Fruit fly (Drosophila melanogaster) whole organism, wandering third instar larva: Measurements from ENCODE around the gene CG42682.
"Not testable (repeated sequence)": the region's sequence is repeated elsewhere in the genome, so short reads cannot be mapped to it uniquely, and the experiment has no call there.

Experiments used
- Abd-B ChIP-seq: fragments of >200 bp; optimal IDR thresholded peaks from 2 replicates; lab custom pipeline; 2017; ENCODE audit warnings: missing biosample characterization, missing genetic modification characterization
- CG32264 ChIP-seq: fragments of 200-800 bp; sonication (Bioruptor generic); optimal IDR thresholded peaks from 2 replicates; lab custom pipeline; 2016; ENCODE audit warnings: missing biosample characterization, missing genetic modification characterization
- CG9705 ChIP-seq: fragments of 200-800 bp; sonication (Bioruptor generic); optimal IDR thresholded peaks from 2 replicates; lab custom pipeline; 2018; ENCODE audit warnings: missing biosample characterization, mild to moderate bottlenecking, missing genetic modification characterization
- CrebA ChIP-seq: fragments of 200-800 bp; sonication (Bioruptor generic); optimal IDR thresholded peaks from 2 replicates; lab custom pipeline; 2016; ENCODE audit warnings: missing biosample characterization, mild to moderate bottlenecking, missing genetic modification characterization, borderline replicate concordance
- Dif ChIP-seq: fragments of 200-275, 200-300 bp; sonication (Bioruptor generic); optimal IDR thresholded peaks from 2 replicates; lab custom pipeline; 2018; ENCODE audit warnings: missing biosample characterization, missing genetic modification characterization; ENCODE audit not compliant: partially characterized antibody
- GATAd ChIP-seq: sonication (Bioruptor generic); optimal IDR thresholded peaks from 2 replicates; lab custom pipeline; 2016; ENCODE audit warnings: missing biosample characterization, missing genetic modification characterization
- HLH106 ChIP-seq: fragments of 200-800 bp; optimal IDR thresholded peaks from 3 replicates; lab custom pipeline; 2019; ENCODE audit warnings: missing biosample characterization, mild to moderate bottlenecking, missing genetic modification characterization, moderate library complexity
- Hnf4 ChIP-seq: fragments of 200-800 bp; sonication (Bioruptor generic); optimal IDR thresholded peaks from 2 replicates; lab custom pipeline; 2016; ENCODE audit warnings: missing biosample characterization, mild to moderate bottlenecking, missing genetic modification characterization
- Hr83 ChIP-seq: fragments of 200-300 bp; sonication (Bioruptor generic); optimal IDR thresholded peaks from 2 replicates; lab custom pipeline; 2016; ENCODE audit warnings: missing biosample characterization, mild to moderate bottlenecking, missing genetic modification characterization, moderate library complexity; ENCODE audit not compliant: poor library complexity, severe bottlenecking
- Jra ChIP-seq: sonication (Bioruptor generic); optimal IDR thresholded peaks from 2 replicates; lab custom pipeline; 2016; ENCODE audit warnings: missing biosample characterization, missing genetic modification characterization
- Mio ChIP-seq: sonication (Bioruptor generic); optimal IDR thresholded peaks from 2 replicates; lab custom pipeline; 2016; ENCODE audit warnings: missing biosample characterization, missing genetic modification characterization
- Myc ChIP-seq: fragments of >200 bp; optimal IDR thresholded peaks from 2 replicates; lab custom pipeline; 2017
- N ChIP-seq: fragments of >200 bp; optimal IDR thresholded peaks from 2 replicates; lab custom pipeline; 2018; ENCODE audit warnings: missing biosample characterization, missing external identifiers, missing genetic modification characterization
- OdsH ChIP-seq: fragments of 200-800 bp; sonication (Bioruptor generic); optimal IDR thresholded peaks from 2 replicates; lab custom pipeline; 2016; ENCODE audit warnings: missing biosample characterization, mild to moderate bottlenecking, missing genetic modification characterization
- Sp1 ChIP-seq: fragments of 200-800 bp; sonication (Bioruptor generic); optimal IDR thresholded peaks from 3 replicates; lab custom pipeline; 2019; ENCODE audit warnings: missing biosample characterization, mild to moderate bottlenecking, missing genetic modification characterization, moderate library complexity
- br ChIP-seq: fragments of 200-800 bp; sonication (Bioruptor generic); optimal IDR thresholded peaks from 2 replicates; lab custom pipeline; 2016; ENCODE audit warnings: missing biosample characterization, missing genetic modification characterization
- brk ChIP-seq: fragments of 200-800 bp; sonication (Bioruptor generic); optimal IDR thresholded peaks from 2 replicates; lab custom pipeline; 2016; ENCODE audit warnings: missing biosample characterization, mild to moderate bottlenecking, missing genetic modification characterization
- dl ChIP-seq, 2 experiments: fragments of 175-275, 200-275 bp in 1 of 2; fragments of 200-275 bp in 1 of 2; sonication (Bioruptor generic); optimal IDR thresholded peaks; lab custom pipeline; 2018; ENCODE audit warnings: mild to moderate bottlenecking in 2 of 2, missing biosample characterization in 2 of 2, missing genetic modification characterization in 2 of 2, moderate library complexity in 2 of 2; ENCODE audit not compliant: partially characterized antibody in 2 of 2, insufficient read depth in 1 of 2
- dmrt93B ChIP-seq: fragments of 200-800 bp; sonication (Bioruptor generic); optimal IDR thresholded peaks from 2 replicates; lab custom pipeline; 2018; ENCODE audit warnings: missing biosample characterization, mild to moderate bottlenecking, missing genetic modification characterization
- foxo ChIP-seq, 2 experiments: fragments of 200-800 bp; sonication (Bioruptor generic); optimal IDR thresholded peaks; 2 replicates in 1 of 2; 3 replicates in 1 of 2; lab custom pipeline; 2016 to 2017; ENCODE audit warnings: missing biosample characterization in 2 of 2, missing genetic modification characterization in 2 of 2
- fru ChIP-seq: fragments of 200-800 bp; sonication (Bioruptor generic); optimal IDR thresholded peaks from 3 replicates; lab custom pipeline; 2016; ENCODE audit warnings: missing biosample characterization, mild to moderate bottlenecking, missing genetic modification characterization
- h ChIP-seq: fragments of 200-800 bp; sonication (Bioruptor generic); optimal IDR thresholded peaks from 3 replicates; lab custom pipeline; 2016; ENCODE audit warnings: missing biosample characterization, mild to moderate bottlenecking, missing genetic modification characterization
- jim ChIP-seq: fragments of 175-275, 200-325 bp; sonication (Bioruptor generic); optimal IDR thresholded peaks from 2 replicates; lab custom pipeline; 2016; ENCODE audit warnings: missing biosample characterization, mild to moderate bottlenecking, missing genetic modification characterization
- lola ChIP-seq: fragments of >200 bp; optimal IDR thresholded peaks from 2 replicates; lab custom pipeline; 2017; ENCODE audit warnings: missing biosample characterization, missing genetic modification characterization
- sage ChIP-seq: fragments of 200-800 bp; sonication (Bioruptor generic); optimal IDR thresholded peaks from 2 replicates; lab custom pipeline; 2016; ENCODE audit warnings: missing biosample characterization, mild to moderate bottlenecking, missing genetic modification characterization
- tai ChIP-seq: sonication (Bioruptor generic); optimal IDR thresholded peaks from 2 replicates; lab custom pipeline; 2016; ENCODE audit warnings: missing biosample characterization, missing genetic modification characterization
- usp ChIP-seq: fragments of >200 bp; optimal IDR thresholded peaks from 2 replicates; lab custom pipeline; 2017; ENCODE audit warnings: missing biosample characterization, missing genetic modification characterization
- woc ChIP-seq: sonication (Bioruptor generic); optimal IDR thresholded peaks from 2 replicates; lab custom pipeline; 2016; ENCODE audit warnings: missing biosample characterization, mild to moderate bottlenecking, missing genetic modification characterization

Gene CG42682

DNA sequence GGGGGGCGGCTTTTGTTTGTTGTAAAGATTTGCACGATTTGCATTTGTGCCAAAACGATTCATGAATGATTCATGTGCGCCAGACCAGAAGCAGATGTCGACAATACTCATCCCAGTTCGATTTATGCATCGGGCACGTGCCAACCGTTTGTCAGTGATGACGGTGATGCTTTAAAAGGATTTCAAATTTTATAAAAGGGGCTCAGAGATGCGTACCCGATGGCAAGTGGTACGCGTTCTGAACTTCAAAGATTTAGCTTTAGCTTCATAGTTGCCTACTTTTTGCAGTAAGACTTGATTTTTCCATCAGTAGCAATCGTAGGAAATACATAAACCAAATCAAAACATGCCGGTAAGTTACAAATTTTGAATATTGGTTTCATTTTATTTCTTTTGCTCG lies 31.7 kb upstream of the CG42682 start, which contains the start of gene CG33309:
Gene CG33309 (plus strand): TSS at position 301 of the 400 bp plus-strand sequence.
- TF ChIP-seq dl (GFP tag; optimal IDR thresholded peaks at IDR 0.05; lab: Kevin White, UChicago; ENCODE audit: insufficient read depth in 1 of 2, partially characterized antibody in 2 of 2), result no peak
- TF ChIP-seq Hnf4 (GFP tag; lab: Kevin White, UChicago), result no peak
- no peak for TF ChIP-seq HLH106 (tag; lab: Kevin White, UChicago)
- no peak for TF ChIP-seq usp (GFP tag; lab: Kevin White, UChicago)
- no peak for TF ChIP-seq Hr83 (GFP tag; lab: Kevin White, UChicago)
- no peak for TF ChIP-seq Mio
- no peak for TF ChIP-seq lola
- TF ChIP-seq CrebA (GFP tag; lab: Kevin White, UChicago), result no peak
- no peak for TF ChIP-seq fru (GFP tag; lab: Kevin White, UChicago)
- no peak for TF ChIP-seq CG32264 (GFP tag; lab: Kevin White, UChicago)
- no peak for TF ChIP-seq jim (GFP tag; lab: Kevin White, UChicago)
- TF ChIP-seq OdsH (GFP tag; lab: Kevin White, UChicago), result no peak
- no peak for TF ChIP-seq h (GFP tag; lab: Kevin White, UChicago)
- no peak for TF ChIP-seq GATAd (GFP tag; lab: Kevin White, UChicago)
- TF ChIP-seq foxo (GFP tag; optimal IDR thresholded peaks at IDR 0.05; lab: Kevin White, UChicago), result no peak
- no peak for TF ChIP-seq Dif (GFP tag; lab: Kevin White, UChicago)
- no peak for TF ChIP-seq Abd-B
- TF ChIP-seq, all 38 proteins: peak for 0

DNA sequence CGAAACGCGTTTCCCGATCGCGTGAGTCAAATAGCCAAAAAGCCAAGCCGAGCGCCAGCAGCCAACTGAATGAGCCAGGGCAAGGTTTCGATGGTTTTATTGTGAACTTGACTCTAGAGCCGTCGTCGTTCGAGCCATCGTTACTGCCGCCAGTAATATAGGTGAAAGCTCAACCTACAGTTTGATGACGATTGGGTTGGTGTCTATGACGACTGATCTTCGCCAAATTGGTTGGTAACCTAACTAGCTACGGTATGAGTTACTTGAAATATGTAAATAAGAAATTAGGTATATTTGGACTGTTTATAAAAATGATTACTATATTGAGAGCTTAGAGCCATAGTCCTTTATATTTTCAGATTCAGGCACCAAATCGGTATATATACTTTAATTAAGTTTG lies 9.5 kb downstream of the CG42682 start, which contains the start of gene CG15279:
Gene CG15279 (minus strand): TSS at position 72 of the 400 bp plus-strand sequence.
- TF ChIP-seq brk (GFP tag; lab: Kevin White, UChicago) (no peak), fru (GFP tag; lab: Kevin White, UChicago) (peak; percentile 42), Jra (GFP tag; lab: Kevin White, UChicago) (no peak)

DNA sequence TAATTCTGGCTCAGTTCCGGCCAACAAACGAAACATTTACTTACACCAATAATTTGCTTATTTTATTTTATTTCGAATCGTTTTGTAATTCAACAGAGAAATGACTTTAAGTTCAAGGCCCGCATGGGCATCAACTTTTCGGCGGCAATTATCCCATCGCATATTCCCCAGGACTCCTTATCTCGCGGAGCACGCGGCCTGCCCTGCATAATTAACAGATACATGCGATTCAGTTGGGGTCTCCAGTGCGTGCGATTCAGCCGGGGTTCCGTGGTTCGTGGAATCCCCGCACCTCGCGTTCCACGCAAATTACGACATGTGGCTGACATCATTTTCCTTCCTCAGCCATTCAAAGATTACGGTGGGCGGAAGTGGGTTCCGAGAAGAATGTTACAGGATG lies 29.8 kb downstream of the CG42682 start, which contains the start of gene CG4480:
Gene CG4480 (minus strand): TSS at position 101 of the 400 bp plus-strand sequence.
- TF ChIP-seq N (no peak), Dif (GFP tag; lab: Kevin White, UChicago) (no peak), CrebA (GFP tag; lab: Kevin White, UChicago) (no peak), Myc (lab: Kevin White, UChicago) (no peak)

DNA sequence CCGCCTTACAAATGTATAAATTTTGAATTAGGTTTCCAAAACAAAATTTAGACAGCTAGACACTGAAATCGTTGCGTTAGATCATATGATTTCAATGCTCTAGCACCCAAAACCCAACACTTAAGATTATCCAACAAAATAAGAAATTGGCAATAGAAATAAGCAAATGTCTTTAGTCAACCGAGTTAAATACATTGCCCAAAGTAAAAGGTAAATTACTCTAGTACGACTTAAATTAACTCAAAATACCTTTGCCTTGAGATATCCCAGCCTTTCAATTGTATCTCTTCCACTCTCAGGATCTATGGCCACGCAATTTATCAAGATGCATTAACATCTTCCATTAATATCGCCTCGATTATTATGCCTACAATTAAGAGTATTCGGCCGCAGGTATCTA lies 34.1 kb downstream of the CG42682 start, which contains the start of gene CG15278:
Gene CG15278 (minus strand): TSS at position 101 of the 400 bp plus-strand sequence.
- no peak for TF ChIP-seq jim (GFP tag; lab: Kevin White, UChicago)
- no peak for TF ChIP-seq Dif (GFP tag; lab: Kevin White, UChicago)
- no peak for TF ChIP-seq Sp1
- TF ChIP-seq dmrt93B (GFP tag; lab: Kevin White, UChicago), result no peak
- TF ChIP-seq CG32264 (GFP tag; lab: Kevin White, UChicago), result no peak
- no peak for TF ChIP-seq sage (GFP tag; lab: Kevin White, UChicago)
- no peak for TF ChIP-seq N
- no peak for TF ChIP-seq br (GFP tag; lab: Kevin White, UChicago)
- TF ChIP-seq Hr83 (GFP tag; lab: Kevin White, UChicago), result no peak
- TF ChIP-seq dl (GFP tag; optimal IDR thresholded peaks at IDR 0.05; lab: Kevin White, UChicago; ENCODE audit: insufficient read depth in 1 of 2, partially characterized antibody in 2 of 2), result no peak
- TF ChIP-seq tai (GFP tag; lab: Kevin White, UChicago), result no peak
- TF ChIP-seq CG9705 (GFP tag; lab: Kevin White, UChicago), result no peak

DNA sequence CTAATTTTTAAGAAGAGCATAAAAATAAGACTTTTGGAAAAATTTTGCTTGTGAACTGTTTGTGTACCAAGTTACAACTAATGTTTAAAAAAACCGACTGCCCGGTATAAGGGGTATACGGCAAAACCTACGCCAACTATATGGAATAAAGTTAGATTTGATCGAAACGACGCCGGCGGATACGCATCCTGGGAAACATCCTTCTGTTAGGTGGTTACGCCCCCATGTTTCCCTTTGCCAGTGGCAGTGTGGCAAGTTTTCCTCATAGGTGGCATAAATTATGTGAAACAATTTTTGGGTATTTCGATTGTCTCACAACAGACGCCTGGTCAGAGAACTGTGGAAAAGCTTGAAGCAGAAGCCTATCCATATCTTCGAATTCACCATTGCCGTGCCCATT lies 39.4 kb downstream of the CG42682 start, which contains the start of gene ProtA:
Gene ProtA (minus strand): TSS at position 101 of the 400 bp plus-strand sequence.
- not testable (repeated sequence) for TF ChIP-seq sage, woc, dmrt93B (GFP tag; lab: Kevin White, UChicago)

DNA sequence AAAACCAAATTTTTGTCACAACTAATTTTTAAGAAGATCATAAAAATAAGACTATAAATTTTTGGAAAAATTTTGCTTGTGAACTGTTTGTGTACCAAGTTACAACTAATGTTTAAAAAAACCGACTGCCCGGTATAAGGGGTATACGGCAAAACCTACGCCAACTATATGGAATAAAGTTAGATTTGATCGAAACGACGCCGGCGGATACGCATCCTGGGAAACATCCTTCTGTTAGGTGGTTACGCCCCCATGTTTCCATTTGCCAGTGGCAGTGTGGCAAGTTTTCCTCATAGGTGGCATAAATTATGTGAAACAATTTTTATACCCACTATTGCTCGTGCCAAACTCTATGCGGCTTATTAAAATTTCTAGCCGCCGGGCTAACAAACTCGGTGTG lies 41.5 kb downstream of the CG42682 start, which contains the start of gene ProtB:
Gene ProtB (minus strand): TSS at position 101 of the 400 bp plus-strand sequence.
- not testable (repeated sequence) for TF ChIP-seq CG9705 (GFP tag; lab: Kevin White, UChicago); lola; Sp1
